Fruit fly (Drosophila melanogaster) whole organism, pupa: Measurements from ENCODE around the gene nrv1.

Experiments
- CG10348 ChIP-seq: fragments of 200-800 bp; sonication (Bioruptor generic); IDR thresholded peaks from 2 replicates; pipeline ENCODE4 v1.3.6; 2022; ENCODE audit warnings: missing biosample characterization, missing genetic modification characterization
- CG14655 ChIP-seq: fragments of 200-800 bp; sonication (Bioruptor generic); optimal IDR thresholded peaks from 3 replicates; lab custom pipeline; 2017; ENCODE audit warnings: mild to moderate bottlenecking, missing biosample characterization, missing genetic modification reagents, missing genetic modification characterization
- CG15710 ChIP-seq: fragments of 200-800 bp; sonication (Bioruptor generic); optimal IDR thresholded peaks from 2 replicates; lab custom pipeline; 2018; ENCODE audit warnings: missing biosample characterization, mild to moderate bottlenecking, missing genetic modification characterization, moderate library complexity
- CG34367 ChIP-seq: fragments of 200-800 bp; sonication (Bioruptor generic); optimal IDR thresholded peaks from 2 replicates; lab custom pipeline; 2018; ENCODE audit warnings: missing biosample characterization, mild to moderate bottlenecking, missing genetic modification characterization
- CG8159 ChIP-seq: fragments of 200-800 bp; sonication (Bioruptor generic); optimal IDR thresholded peaks from 3 replicates; lab custom pipeline; 2018; ENCODE audit warnings: missing biosample characterization, mild to moderate bottlenecking, missing genetic modification characterization, moderate library complexity
- CG8301 ChIP-seq: fragments of 200-800 bp; sonication (Bioruptor generic); optimal IDR thresholded peaks from 2 replicates; lab custom pipeline; 2018; ENCODE audit warnings: missing biosample characterization, mild to moderate bottlenecking, missing genetic modification characterization
- CG9948 ChIP-seq: fragments of 200-800 bp; sonication (Bioruptor generic); optimal IDR thresholded peaks from 2 replicates; lab custom pipeline; 2018; ENCODE audit warnings: missing biosample characterization, mild to moderate bottlenecking, missing genetic modification characterization, moderate library complexity
- D1 ChIP-seq: fragments of 200-800 bp; sonication (Bioruptor generic); optimal IDR thresholded peaks from 2 replicates; lab custom pipeline; 2018; ENCODE audit warnings: missing biosample characterization, mild to moderate bottlenecking, missing genetic modification characterization, moderate library complexity
- EcR ChIP-seq: fragments of 200-800 bp; sonication (Bioruptor generic); optimal IDR thresholded peaks from 3 replicates; lab custom pipeline; 2019; ENCODE audit warnings: missing biosample characterization, missing genetic modification characterization, mild to moderate bottlenecking, moderate library complexity, missing genetic modification reagents
- Ets98B ChIP-seq: fragments of 200-800 bp; sonication (Bioruptor generic); IDR thresholded peaks from 2 replicates; pipeline ENCODE4 v1.3.6; 2022; ENCODE audit warnings: missing biosample characterization, missing genetic modification characterization
- Pif1B ChIP-seq: fragments of 200-800 bp; sonication (Bioruptor generic); optimal IDR thresholded peaks from 3 replicates; lab custom pipeline; 2016; ENCODE audit warnings: missing biosample characterization, missing genetic modification characterization
- gl ChIP-seq: fragments of 200-800 bp; sonication (Bioruptor generic); optimal IDR thresholded peaks from 2 replicates; lab custom pipeline; 2018; ENCODE audit warnings: missing biosample characterization, mild to moderate bottlenecking, missing genetic modification characterization

- TF ChIP-seq CG10348, result no peak
- no peak for TF ChIP-seq Ets98B
- TF ChIP-seq CG15710 (tag; lab: Kevin White, UChicago), result no peak
- TF ChIP-seq EcR (GFP tag; lab: Kevin White, UChicago), result no peak
- no peak for TF ChIP-seq CG8159 (tag; lab: Kevin White, UChicago)
- no peak for TF ChIP-seq D1 (tag; lab: Kevin White, UChicago)
- TF ChIP-seq CG8301 (tag; lab: Kevin White, UChicago), result no peak
- no peak for TF ChIP-seq Pif1B (GFP tag; lab: Kevin White, UChicago)
- TF ChIP-seq CG14655 (GFP tag; lab: Kevin White, UChicago), result no peak
- no peak for TF ChIP-seq CG9948
- no peak for TF ChIP-seq gl (tag; lab: Kevin White, UChicago)
- TF ChIP-seq CG34367, result no peak
Observed at dm6 chr2L:6794418-6794793, 7.7 kb upstream of the nrv1 start.
